1 fruit fly cellular context compared by ENCODE assay signal in genomic region chr2L:9890576-9890975, dm6.
TF ChIP-seq lines count a peak whose summit lies in the region.

Gene CG34183, minus strand, starts transcription at chr2L:9890772.
Gene CG4537, plus strand, starts transcription at chr2L:9890885.

TF ChIP-seq in whole organism, embryonic, 481 proteins besides CTCF, POLR2A, EP300 and RAD21 (continued from another document):
- TF ChIP-seq CHES-1-like (GFP tag; optimal IDR thresholded peaks at IDR 0.05; lab: Kevin White, UChicago) (peak; percentile 57), zf30C (GFP tag; optimal IDR thresholded peaks at IDR 0.05; lab: Kevin White, UChicago) (no peak), MESR4 (GFP tag; optimal IDR thresholded peaks at IDR 0.05; lab: Kevin White, UChicago) (peak; percentile 74), crp (GFP tag; optimal IDR thresholded peaks at IDR 0.05; lab: Kevin White, UChicago) (peak in 1 of 2 experiments; percentile 30), vvl (GFP tag; IDR thresholded peaks at IDR 0.05; lab: Robert Waterston, UW) (peak; percentile 56), CG9215 (GFP tag; IDR thresholded peaks at IDR 0.05; lab: Robert Waterston, UW) (no peak), otp (GFP tag; IDR thresholded peaks at IDR 0.05; lab: Robert Waterston, UW) (no peak), Dp (GFP tag; optimal IDR thresholded peaks at IDR 0.05; lab: Kevin White, UChicago) (peak; percentile 61), CG7745 (tag; optimal IDR thresholded peaks at IDR 0.05; lab: Kevin White, UChicago) (no peak), CG7963 (GFP tag; IDR thresholded peaks at IDR 0.05; lab: Robert Waterston, UW; ENCODE audit: partially characterized antibody) (peak; percentile 89), rib (GFP tag; IDR thresholded peaks at IDR 0.05; lab: Robert Waterston, UW) (0 out of 2 replicates have a peak, but pooled peaks have one; percentile 31), CG17186 (GFP tag; optimal IDR thresholded peaks at IDR 0.05; lab: Kevin White, UChicago) (peak; percentile 0), H15 (GFP tag; IDR thresholded peaks at IDR 0.05; lab: Robert Waterston, UW) (no peak), BEAF-32 (GFP tag; optimal IDR thresholded peaks at IDR 0.05; lab: Kevin White, UChicago) (peak; percentile 89), HLH4C (GFP tag; IDR thresholded peaks at IDR 0.05; lab: Robert Waterston, UW; ENCODE audit: partially characterized antibody) (peak; percentile 90), HHEX (GFP tag; optimal IDR thresholded peaks at IDR 0.05; lab: Kevin White, UChicago) (no peak), her (GFP tag; optimal IDR thresholded peaks at IDR 0.05; lab: Kevin White, UChicago) (peak; percentile 3), inv (GFP tag; IDR thresholded peaks at IDR 0.05; lab: Robert Waterston, UW; ENCODE audit: partially characterized antibody) (peak; percentile 77), CG16815 (GFP tag; optimal IDR thresholded peaks at IDR 0.05; lab: Kevin White, UChicago) (no peak), CG30403 (GFP tag; optimal IDR thresholded peaks at IDR 0.05; lab: Kevin White, UChicago) (no peak), sd (tag; optimal IDR thresholded peaks at IDR 0.05; lab: Kevin White, UChicago) (peak; percentile 82), CG6654 (GFP tag; optimal IDR thresholded peaks at IDR 0.05; lab: Kevin White, UChicago) (no peak), CG2129 (GFP tag; IDR thresholded peaks at IDR 0.05; lab: Robert Waterston, UW; ENCODE audit: partially characterized antibody) (peak; percentile 62), CG6272 (GFP tag; IDR thresholded peaks at IDR 0.05; lab: Robert Waterston, UW) (no peak), zen2 (GFP tag; IDR thresholded peaks at IDR 0.05; lab: Robert Waterston, UW; ENCODE audit: partially characterized antibody) (peak; percentile 93), CG16863 (GFP tag; optimal IDR thresholded peaks at IDR 0.05; lab: Kevin White, UChicago) (no peak), unc-4 (GFP tag; IDR thresholded peaks at IDR 0.05; lab: Robert Waterston, UW; ENCODE audit: partially characterized antibody) (peak; percentile 92), ato (GFP tag; IDR thresholded peaks at IDR 0.05; lab: Robert Waterston, UW; ENCODE audit: partially characterized antibody) (peak; percentile 73), CG42726 (GFP tag; IDR thresholded peaks at IDR 0.05; lab: Robert Waterston, UW; ENCODE audit: partially characterized antibody) (peak; percentile 93), CG14860 (GFP tag; IDR thresholded peaks at IDR 0.05; lab: Robert Waterston, UW; ENCODE audit: partially characterized antibody) (peak; percentile 86), nerfin-2 (GFP tag; IDR thresholded peaks at IDR 0.05; lab: Robert Waterston, UW; ENCODE audit: partially characterized antibody) (peak; percentile 85), MTF-1 (GFP tag; optimal IDR thresholded peaks at IDR 0.05; lab: Kevin White, UChicago; ENCODE audit: borderline replicate concordance) (no peak), phol (tag; optimal IDR thresholded peaks at IDR 0.05; lab: Kevin White, UChicago) (peak; percentile 49), CG14710 (tag; optimal IDR thresholded peaks at IDR 0.05; lab: Kevin White, UChicago) (peak; percentile 35), Scr (GFP tag; IDR thresholded peaks at IDR 0.05; lab: Robert Waterston, UW; ENCODE audit: partially characterized antibody) (peak; percentile 90), CG31365 (tag; optimal IDR thresholded peaks at IDR 0.05; lab: Kevin White, UChicago) (no peak), pzg (GFP tag; optimal IDR thresholded peaks at IDR 0.05; lab: Kevin White, UChicago) (peak; percentile 86), Dll (GFP tag; IDR thresholded peaks at IDR 0.05; lab: Robert Waterston, UW; ENCODE audit: partially characterized antibody) (peak; percentile 90), dati (GFP tag; IDR thresholded peaks at IDR 0.05; lab: Robert Waterston, UW) (no peak), shn (GFP tag; optimal IDR thresholded peaks at IDR 0.05; lab: Kevin White, UChicago) (no peak), CG10147 (GFP tag; optimal IDR thresholded peaks at IDR 0.05; lab: Kevin White, UChicago) (no peak), gce (GFP tag; IDR thresholded peaks at IDR 0.05; lab: Robert Waterston, UW) (no peak), Dek (tag; optimal IDR thresholded peaks at IDR 0.05; lab: Kevin White, UChicago) (no peak), twi (tag; optimal IDR thresholded peaks at IDR 0.05; lab: Kevin White, UChicago) (no peak), stwl (tag; optimal IDR thresholded peaks at IDR 0.05; lab: Kevin White, UChicago) (peak; percentile 94), CG18619 (GFP tag; optimal IDR thresholded peaks at IDR 0.05; lab: Kevin White, UChicago) (no peak), Opbp (GFP tag; IDR thresholded peaks at IDR 0.05; lab: Robert Waterston, UW; ENCODE audit: partially characterized antibody) (peak; percentile 91), tna (GFP tag; IDR thresholded peaks at IDR 0.05; lab: Robert Waterston, UW; ENCODE audit: partially characterized antibody) (peak; percentile 81), hbn (GFP tag; IDR thresholded peaks at IDR 0.05; lab: Robert Waterston, UW; ENCODE audit: partially characterized antibody) (peak; percentile 91), jing (GFP tag; optimal IDR thresholded peaks at IDR 0.05; lab: Kevin White, UChicago) (no peak), CG9932 (GFP tag; IDR thresholded peaks at IDR 0.05; lab: Robert Waterston, UW) (peak; percentile 33; the same call in 1 of the 2 replicates), CG8388 (GFP tag; optimal IDR thresholded peaks at IDR 0.05; lab: Kevin White, UChicago) (no peak), lab (GFP tag; optimal IDR thresholded peaks at IDR 0.05; lab: Kevin White, UChicago) (no peak), Myb (GFP tag; optimal IDR thresholded peaks at IDR 0.05; lab: Kevin White, UChicago) (peak; percentile 35), bsh (GFP tag; optimal IDR thresholded peaks at IDR 0.05; lab: Kevin White, UChicago) (no peak), CG34376 (GFP tag; optimal IDR thresholded peaks at IDR 0.05; lab: Kevin White, UChicago) (peak; percentile 6), CG2120 (GFP tag; optimal IDR thresholded peaks at IDR 0.05; lab: Kevin White, UChicago) (peak; percentile 5), CG34224 (GFP tag; IDR thresholded peaks at IDR 0.05; lab: Robert Waterston, UW; ENCODE audit: partially characterized antibody) (peak; percentile 95), CG11093 (GFP tag; IDR thresholded peaks at IDR 0.05; lab: Robert Waterston, UW) (no peak), CG12769 (tag; optimal IDR thresholded peaks at IDR 0.05; lab: Kevin White, UChicago) (no peak), CG13624 (GFP tag; optimal IDR thresholded peaks at IDR 0.05; lab: Kevin White, UChicago) (peak; percentile 40), CG15514 (GFP tag; optimal IDR thresholded peaks at IDR 0.05; lab: Kevin White, UChicago) (peak; percentile 39), Sry-δ (GFP tag; optimal IDR thresholded peaks at IDR 0.05; lab: Kevin White, UChicago) (peak; percentile 91), Dad (GFP tag; optimal IDR thresholded peaks at IDR 0.05; lab: Kevin White, UChicago) (peak; percentile 11), CG1603 (tag; optimal IDR thresholded peaks at IDR 0.05; lab: Kevin White, UChicago) (peak; percentile 44), CG17829 (tag; optimal IDR thresholded peaks at IDR 0.05; lab: Kevin White, UChicago) (peak; percentile 17), maf-S (GFP tag; optimal IDR thresholded peaks at IDR 0.05; lab: Kevin White, UChicago) (no peak), CG9797 (GFP tag; optimal IDR thresholded peaks at IDR 0.05; lab: Kevin White, UChicago) (peak; percentile 72), Dref (GFP tag; IDR thresholded peaks at IDR 0.05; lab: Robert Waterston, UW) (peak; percentile 97), vnd (GFP tag; IDR thresholded peaks at IDR 0.05; lab: Robert Waterston, UW; ENCODE audit: partially characterized antibody) (peak; percentile 85), chinmo (GFP tag; IDR thresholded peaks at IDR 0.05; lab: Robert Waterston, UW; ENCODE audit: partially characterized antibody) (peak; percentile 94), CG8290 (GFP tag; optimal IDR thresholded peaks at IDR 0.05; lab: Kevin White, UChicago) (no peak), CG8290 (tag; optimal IDR thresholded peaks at IDR 0.05; lab: Kevin White, UChicago) (peak in 1 of 2 experiments; percentile 34), Ets97D (GFP tag; optimal IDR thresholded peaks at IDR 0.05; lab: Kevin White, UChicago) (peak; percentile 39), danr (GFP tag; IDR thresholded peaks at IDR 0.05; lab: Robert Waterston, UW) (no peak), knrl (GFP tag; IDR thresholded peaks at IDR 0.05; lab: Robert Waterston, UW; ENCODE audit: partially characterized antibody) (peak; percentile 85), mld (GFP tag; IDR thresholded peaks at IDR 0.05; lab: Robert Waterston, UW; ENCODE audit: partially characterized antibody) (peak; percentile 60; the same call in 2 of the 3 replicates), ci (GFP tag; IDR thresholded peaks at IDR 0.05; lab: Robert Waterston, UW) (peak; percentile 13; the same call in 1 of the 3 replicates), sens (GFP tag; lab: Kevin White, UChicago) (peak; percentile 58), pfk (GFP tag; optimal IDR thresholded peaks at IDR 0.05; lab: Kevin White, UChicago) (no peak), p53 (GFP tag; optimal IDR thresholded peaks at IDR 0.05; lab: Kevin White, UChicago) (no peak), Doc3 (GFP tag; IDR thresholded peaks at IDR 0.05; lab: Robert Waterston, UW; ENCODE audit: partially characterized antibody) (peak; percentile 90), CG11723 (GFP tag; optimal IDR thresholded peaks at IDR 0.05; lab: Kevin White, UChicago) (no peak), CG4617 (GFP tag; optimal IDR thresholded peaks at IDR 0.05; lab: Kevin White, UChicago; ENCODE audit: borderline replicate concordance) (peak; percentile 36), ken (GFP tag; IDR thresholded peaks at IDR 0.05; lab: Robert Waterston, UW) (no peak), CG13287 (GFP tag; IDR thresholded peaks at IDR 0.05; lab: Robert Waterston, UW; ENCODE audit: partially characterized antibody) (peak; percentile 96), Jarid2 (GFP tag; optimal IDR thresholded peaks at IDR 0.05; lab: Kevin White, UChicago) (no peak), sisA (GFP tag; IDR thresholded peaks at IDR 0.05; lab: Robert Waterston, UW) (no peak), CG30020 (tag; optimal IDR thresholded peaks at IDR 0.05; lab: Kevin White, UChicago) (peak; percentile 4), NC2β (GFP tag; optimal IDR thresholded peaks at IDR 0.05; lab: Kevin White, UChicago) (peak; percentile 2), slbo (GFP tag; IDR thresholded peaks at IDR 0.05; lab: Robert Waterston, UW) (peak; percentile 21; the same call in 1 of the 2 replicates), Dbx (GFP tag; IDR thresholded peaks at IDR 0.05; lab: Robert Waterston, UW) (no peak), NC2α (GFP tag; optimal IDR thresholded peaks at IDR 0.05; lab: Kevin White, UChicago) (no peak), Sin3A (optimal IDR thresholded peaks at IDR 0.05; lab: Kevin White, UChicago) (peak; percentile 48), Rfx (GFP tag; IDR thresholded peaks at IDR 0.05; lab: Robert Waterston, UW) (peak; percentile 39; the same call in 1 of the 2 replicates), CG8089 (GFP tag; optimal IDR thresholded peaks at IDR 0.05; lab: Kevin White, UChicago) (no peak), CG2116 (GFP tag; optimal IDR thresholded peaks at IDR 0.05; lab: Kevin White, UChicago) (peak; percentile 82), YL-1 (GFP tag; optimal IDR thresholded peaks at IDR 0.05; lab: Kevin White, UChicago) (peak; percentile 67), Ravus (GFP tag; IDR thresholded peaks at IDR 0.05; lab: Robert Waterston, UW) (no peak), CG33557 (GFP tag; optimal IDR thresholded peaks at IDR 0.05; lab: Kevin White, UChicago) (no peak), Camta (GFP tag; optimal IDR thresholded peaks at IDR 0.05; lab: Kevin White, UChicago) (no peak), amos (GFP tag; IDR thresholded peaks at IDR 0.05; lab: Robert Waterston, UW; ENCODE audit: partially characterized antibody) (peak; percentile 93), CG10654 (GFP tag; optimal IDR thresholded peaks at IDR 0.05; lab: Kevin White, UChicago) (no peak), en (GFP tag; optimal IDR thresholded peaks at IDR 0.05; lab: Kevin White, UChicago) (no peak), gfzf (GFP tag; optimal IDR thresholded peaks at IDR 0.05; lab: Kevin White, UChicago) (peak; percentile 51), bbx (GFP tag; IDR thresholded peaks at IDR 0.05; lab: Robert Waterston, UW; ENCODE audit: partially characterized antibody) (peak; percentile 94)
